Worm (Caenorhabditis elegans) whole organism, mixed stage, embryonic: Measurements from ENCODE around the gene srx-60.

Source experiments
- elt-3 ChIP-seq: fragments of 150-350 bp; optimal IDR thresholded peaks from 2 replicates; lab custom pipeline; 2014; ENCODE audit warnings: missing biosample characterization, missing genetic modification characterization
- nhr-76 ChIP-seq: sonication (generic microtip); optimal IDR thresholded peaks from 2 replicates; lab custom pipeline; 2017; ENCODE audit warnings: missing biosample characterization, missing genetic modification characterization
- unc-39 ChIP-seq: fragments of 150-350 bp; optimal IDR thresholded peaks from 2 replicates; lab custom pipeline; 2014; ENCODE audit warnings: missing biosample characterization, missing genetic modification characterization
- unc-62 ChIP-seq: fragments of 150-350 bp; optimal IDR thresholded peaks from 2 replicates; lab custom pipeline; 2014; ENCODE audit warnings: missing biosample characterization, missing genetic modification reagents, missing genetic modification characterization

DNA sequence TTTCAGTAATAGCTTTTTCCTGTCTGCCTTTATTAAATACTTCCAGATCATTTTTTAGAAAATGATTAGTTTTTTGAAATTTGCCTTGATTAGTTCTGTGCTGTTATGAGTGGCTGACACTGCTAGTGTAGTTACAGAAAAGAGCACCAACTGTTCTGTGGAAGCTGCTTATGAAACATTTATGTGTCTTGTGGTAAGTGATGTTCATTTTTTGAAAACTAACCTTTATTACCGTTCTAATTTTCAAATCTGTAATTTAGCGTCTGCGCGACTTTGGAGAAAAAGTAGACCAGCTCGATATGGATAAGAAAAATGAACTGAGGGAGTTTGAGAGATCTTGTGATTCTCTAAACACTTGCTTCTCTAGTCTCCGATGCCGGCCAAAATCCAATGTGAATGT, 31.1 kb upstream of the srx-60 start, which contains the start of gene srj-14:
- TF ChIP-seq elt-3 (no peak), unc-62 (GFP tag; lab: Kevin White, UChicago) (no peak), nhr-76 (no peak), unc-39 (no peak)
